Worm (Caenorhabditis elegans): ENCODE results near the gene Y49F6C.7.

DNA sequence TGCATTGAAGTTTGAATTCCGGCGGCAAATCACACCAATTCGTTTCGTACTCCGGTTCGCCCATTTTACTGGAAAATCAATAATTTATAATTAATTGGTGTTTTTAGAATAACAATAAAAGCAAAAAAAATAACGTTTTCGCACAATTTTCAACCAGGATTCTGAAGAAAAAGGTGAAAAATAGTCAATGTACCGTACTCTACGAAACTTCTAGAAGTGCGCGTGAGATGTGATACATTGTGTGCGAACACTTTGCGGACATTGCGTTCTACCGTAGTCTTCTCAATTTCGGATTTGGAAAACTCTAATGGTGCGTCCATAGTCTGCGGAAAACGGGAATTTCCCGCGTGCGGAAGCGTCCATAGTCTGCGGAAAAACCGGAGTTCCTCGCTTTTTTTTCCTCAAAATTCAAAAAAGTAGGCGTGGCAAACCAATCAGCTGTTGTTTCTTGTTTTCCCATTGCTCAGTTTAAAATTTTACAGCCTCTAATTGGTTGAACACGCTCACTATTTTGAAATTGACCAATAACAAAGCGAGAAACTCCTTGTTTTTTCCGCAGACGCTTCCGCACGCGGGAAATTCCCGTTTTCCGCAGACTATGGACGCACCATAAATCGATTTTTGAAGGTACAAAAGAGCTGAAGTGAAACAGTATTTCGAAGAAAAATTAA lies 19.9 kb downstream of the Y49F6C.7 start, which contains the start of the genes F14D2.14 and bath-29:
- TF ChIP-seq pax-3 (tag; optimal IDR thresholded peaks at IDR 0.05) (no peak), nhr-77 (tag; optimal IDR thresholded peaks at IDR 0.05) (no peak), unc-130 (tag; optimal IDR thresholded peaks at IDR 0.05) (no peak), Y116A8C.19 (tag; optimal IDR thresholded peaks at IDR 0.05; ENCODE audit: borderline replicate concordance) (no peak)
